Fruit fly (Drosophila melanogaster) whole organism, embryonic: ENCODE results near the gene GCS2alpha.
A peak's percentile ranks its signal among the peaks of the same experiment; 100 is the strongest.

ENCODE experiments used
- B-H2 ChIP-seq: fragments of 200-800 bp; sonication (Bioruptor generic); optimal IDR thresholded peaks from 2 replicates; lab custom pipeline; 2018; ENCODE audit warnings: missing biosample characterization, mild to moderate bottlenecking, missing genetic modification characterization
- C15 ChIP-seq: fragments of 200-800 bp; sonication (Bioruptor generic); IDR thresholded peaks from 3 replicates; pipeline ENCODE4 v1.3.6; 2022; ENCODE audit warnings: missing biosample characterization, missing genetic modification characterization
- CG11247 ChIP-seq: fragments of 200-800 bp; sonication (Bioruptor generic); IDR thresholded peaks from 2 replicates; pipeline ENCODE4 v1.3.6; 2022; ENCODE audit warnings: missing biosample characterization, missing genetic modification characterization
- CG11504 ChIP-seq: fragments of 200-800 bp; sonication (Bioruptor generic); optimal IDR thresholded peaks from 3 replicates; lab custom pipeline; 2019; ENCODE audit warnings: missing biosample characterization, mild to moderate bottlenecking, missing genetic modification characterization, moderate library complexity
- CG12391 ChIP-seq: fragments of 200-800 bp; sonication (Bioruptor generic); optimal IDR thresholded peaks from 3 replicates; lab custom pipeline; 2018; ENCODE audit warnings: missing biosample characterization, mild to moderate bottlenecking, missing genetic modification characterization, moderate library complexity
- CG13123 ChIP-seq: fragments of 200-800 bp; sonication (Bioruptor generic); optimal IDR thresholded peaks from 2 replicates; lab custom pipeline; 2016; ENCODE audit warnings: missing biosample characterization, missing genetic modification characterization
- CG14710 ChIP-seq: fragments of 200-800 bp; sonication (Bioruptor generic); optimal IDR thresholded peaks from 3 replicates; lab custom pipeline; 2019; ENCODE audit warnings: missing biosample characterization, mild to moderate bottlenecking, missing genetic modification characterization, moderate library complexity
- CG15696 ChIP-seq: fragments of 200-800 bp; sonication (Bioruptor generic); optimal IDR thresholded peaks from 2 replicates; lab custom pipeline; 2019; ENCODE audit warnings: missing biosample characterization, mild to moderate bottlenecking, missing genetic modification characterization, moderate library complexity
- CG17186 ChIP-seq: fragments of 200-800 bp; sonication (Bioruptor generic); optimal IDR thresholded peaks from 3 replicates; lab custom pipeline; 2017; ENCODE audit warnings: missing biosample characterization, missing genetic modification reagents, missing genetic modification characterization
- CG17829 ChIP-seq: fragments of 200-800 bp; optimal IDR thresholded peaks from 2 replicates; lab custom pipeline; 2019; ENCODE audit warnings: missing biosample characterization, mild to moderate bottlenecking, missing genetic modification characterization, moderate library complexity
- CG2199 ChIP-seq: fragments of 200-800 bp; sonication (Bioruptor generic); IDR thresholded peaks from 3 replicates; pipeline ENCODE4 v1.3.6; 2022; ENCODE audit warnings: missing biosample characterization, missing genetic modification characterization
- CG2202 ChIP-seq: fragments of 200-800 bp; sonication (Bioruptor generic); optimal IDR thresholded peaks from 2 replicates; lab custom pipeline; 2018; ENCODE audit warnings: missing biosample characterization, mild to moderate bottlenecking, missing genetic modification characterization
- CG31388 ChIP-seq: fragments of 200-800 bp; sonication (Bioruptor generic); optimal IDR thresholded peaks from 2 replicates; lab custom pipeline; 2016; ENCODE audit warnings: missing biosample characterization, missing genetic modification characterization
- CG32767 ChIP-seq: fragments of 200-800 bp; sonication (Bioruptor generic); IDR thresholded peaks from 2 replicates; pipeline ENCODE4 v1.3.6; 2022; ENCODE audit warnings: missing biosample characterization, missing genetic modification characterization
- CG4282 ChIP-seq: fragments of 200-800 bp; sonication (Bioruptor generic); optimal IDR thresholded peaks from 2 replicates; lab custom pipeline; 2016; ENCODE audit warnings: missing biosample characterization, missing genetic modification characterization
- CG4404 ChIP-seq: fragments of 200-800 bp; sonication (Bioruptor generic); IDR thresholded peaks from 2 replicates; pipeline ENCODE4 v1.3.6; 2022; ENCODE audit warnings: missing biosample characterization, missing genetic modification characterization
- CG4730 ChIP-seq: fragments of 200-800 bp; sonication (Bioruptor generic); IDR thresholded peaks from 2 replicates; pipeline ENCODE4 v1.3.6; 2022; ENCODE audit warnings: missing biosample characterization, missing genetic modification characterization
- CG7839 ChIP-seq: fragments of 200-800 bp; sonication (Bioruptor generic); optimal IDR thresholded peaks from 3 replicates; lab custom pipeline; 2018; ENCODE audit warnings: missing biosample characterization, mild to moderate bottlenecking, missing genetic modification characterization, moderate library complexity
- CG8281 ChIP-seq: fragments of 200-800 bp; sonication (Bioruptor generic); optimal IDR thresholded peaks from 2 replicates; lab custom pipeline; 2018; ENCODE audit warnings: missing biosample characterization, mild to moderate bottlenecking, missing genetic modification characterization, moderate library complexity
- CG8290 ChIP-seq, 3 experiments: fragments of 200-800 bp; sonication (Bioruptor generic); optimal IDR thresholded peaks; 2 replicates each; lab custom pipeline; 2016 to 2019; ENCODE audit warnings: missing biosample characterization in 3 of 3, missing genetic modification characterization in 3 of 3, mild to moderate bottlenecking in 2 of 3, moderate library complexity in 1 of 3
- CG8478 ChIP-seq: fragments of >200 bp; optimal IDR thresholded peaks from 2 replicates; lab custom pipeline; 2018
- CG8924 ChIP-seq: fragments of 200-800 bp; optimal IDR thresholded peaks from 3 replicates; lab custom pipeline; 2019; ENCODE audit warnings: missing biosample characterization, mild to moderate bottlenecking, missing genetic modification characterization, moderate library complexity
- Dbx ChIP-seq: fragments of 200-800 bp; sonication (Bioruptor generic); IDR thresholded peaks from 3 replicates; pipeline ENCODE4 v1.3.6; 2022; ENCODE audit warnings: missing biosample characterization, missing genetic modification characterization
- Dll ChIP-seq: fragments of 200-800 bp; sonication (Bioruptor generic); IDR thresholded peaks from 4 replicates; pipeline ENCODE4 v1.3.6; 2022; ENCODE audit warnings: missing biosample characterization, missing genetic modification characterization; ENCODE audit not compliant: partially characterized antibody
- Dp ChIP-seq: fragments of 200-800 bp; sonication (Bioruptor generic); optimal IDR thresholded peaks from 2 replicates; lab custom pipeline; 2018; ENCODE audit warnings: missing biosample characterization, mild to moderate bottlenecking, missing genetic modification characterization, moderate library complexity
- Drgx ChIP-seq: fragments of 200-800 bp; sonication (Bioruptor generic); IDR thresholded peaks from 2 replicates; pipeline ENCODE4 v1.3.6; 2022; ENCODE audit warnings: missing biosample characterization, missing genetic modification characterization
- Elba2 ChIP-seq: fragments of 200-800 bp; sonication (Bioruptor generic); optimal IDR thresholded peaks from 3 replicates; lab custom pipeline; 2016; ENCODE audit warnings: missing biosample characterization, missing genetic modification characterization
- Hr78 ChIP-seq, 2 experiments: fragments of 200-800 bp in 1 of 2; fragments of >200 bp in 1 of 2; sonication (Bioruptor generic) in 1 of 2; optimal IDR thresholded peaks; 2 replicates each; lab custom pipeline; 2017 to 2019; ENCODE audit warnings: missing biosample characterization in 2 of 2, missing genetic modification characterization in 2 of 2, mild to moderate bottlenecking in 1 of 2, moderate library complexity in 1 of 2
- Jarid2 ChIP-seq: fragments of 200-800 bp; sonication (Bioruptor generic); optimal IDR thresholded peaks from 3 replicates; lab custom pipeline; 2017; ENCODE audit warnings: mild to moderate bottlenecking, missing biosample characterization, missing genetic modification reagents, missing genetic modification characterization
- MBD-R2 ChIP-seq: fragments of 200-800 bp; sonication (Bioruptor generic); IDR thresholded peaks from 2 replicates; pipeline ENCODE4 v1.3.6; 2022; ENCODE audit warnings: missing biosample characterization, missing genetic modification characterization
- Mes4 ChIP-seq: fragments of 200-800 bp; sonication (Bioruptor generic); optimal IDR thresholded peaks from 2 replicates; lab custom pipeline; 2016; ENCODE audit warnings: missing biosample characterization, missing genetic modification characterization
- NC2α ChIP-seq: fragments of 200-800 bp; sonication (Bioruptor generic); optimal IDR thresholded peaks from 2 replicates; lab custom pipeline; 2016; ENCODE audit warnings: missing biosample characterization, missing genetic modification characterization
- Ptx1 ChIP-seq: fragments of 200-800 bp; sonication (Bioruptor generic); IDR thresholded peaks from 2 replicates; pipeline ENCODE4 v1.3.6; 2022; ENCODE audit warnings: missing biosample characterization, missing genetic modification characterization
- bsh ChIP-seq, 2 experiments: fragments of 200-800 bp; sonication (Bioruptor generic); optimal IDR thresholded peaks; 2 replicates each; lab custom pipeline; 2017 to 2018; ENCODE audit warnings: mild to moderate bottlenecking in 2 of 2, missing biosample characterization in 2 of 2, missing genetic modification characterization in 2 of 2, moderate library complexity in 1 of 2
- btn ChIP-seq: fragments of 200-800 bp; sonication (Bioruptor generic); optimal IDR thresholded peaks from 2 replicates; lab custom pipeline; 2016; ENCODE audit warnings: missing biosample characterization, missing genetic modification characterization
- cad ChIP-seq: fragments of >200 bp; optimal IDR thresholded peaks from 2 replicates; lab custom pipeline; 2017; ENCODE audit warnings: missing biosample characterization, missing genetic modification characterization
- da ChIP-seq: fragments of 200-800 bp; sonication (Bioruptor generic); optimal IDR thresholded peaks from 2 replicates; lab custom pipeline; 2016; ENCODE audit warnings: missing biosample characterization, missing genetic modification characterization
- grn ChIP-seq: fragments of 200-800 bp; sonication (Bioruptor generic); optimal IDR thresholded peaks from 3 replicates; lab custom pipeline; 2017; ENCODE audit warnings: missing biosample characterization, missing genetic modification characterization
- gsb ChIP-seq: fragments of 200-800 bp; sonication (Bioruptor generic); IDR thresholded peaks from 2 replicates; pipeline ENCODE4 v1.3.6; 2022; ENCODE audit warnings: missing biosample characterization, missing genetic modification characterization
- lola ChIP-seq, 3 experiments: fragments of >200 bp in 2 of 3; fragments of 200-800 bp in 1 of 3; sonication (Bioruptor generic) in 1 of 3; optimal IDR thresholded peaks; 2 replicates each; lab custom pipeline; 2017 to 2019; ENCODE audit warnings: missing biosample characterization in 3 of 3, missing genetic modification characterization in 3 of 3, mild to moderate bottlenecking in 1 of 3, moderate library complexity in 1 of 3
- p53 ChIP-seq: fragments of 200-800 bp; sonication (Bioruptor generic); optimal IDR thresholded peaks from 2 replicates; lab custom pipeline; 2016; ENCODE audit warnings: missing biosample characterization, missing genetic modification characterization
- pfk ChIP-seq: fragments of 200-800 bp; sonication (Bioruptor generic); optimal IDR thresholded peaks from 2 replicates; lab custom pipeline; 2018; ENCODE audit warnings: missing biosample characterization, mild to moderate bottlenecking, missing genetic modification characterization, moderate library complexity
- salm ChIP-seq: fragments of 200-800 bp; sonication (Bioruptor generic); optimal IDR thresholded peaks from 2 replicates; lab custom pipeline; 2018; ENCODE audit warnings: missing biosample characterization, mild to moderate bottlenecking, missing genetic modification characterization
- sc ChIP-seq, 3 experiments: fragments of >200 bp in 2 of 3; fragments of 200-800 bp in 1 of 3; sonication (Bioruptor generic) in 1 of 3; optimal IDR thresholded peaks; 2 replicates in 2 of 3; 3 replicates in 1 of 3; lab custom pipeline; 2017; ENCODE audit warnings: mild to moderate bottlenecking in 1 of 3, missing biosample characterization in 1 of 3, missing genetic modification characterization in 1 of 3, missing genetic modification reagents in 1 of 3
- shn ChIP-seq: fragments of 200-800 bp; sonication (Bioruptor generic); optimal IDR thresholded peaks from 3 replicates; lab custom pipeline; 2016; ENCODE audit warnings: missing biosample characterization, missing genetic modification characterization
- slbo ChIP-seq: fragments of 200-800 bp; sonication (Bioruptor generic); IDR thresholded peaks from 2 replicates; pipeline ENCODE4 v1.3.6; 2022; ENCODE audit warnings: missing biosample characterization, missing genetic modification characterization
- sna ChIP-seq: fragments of 200-800 bp; sonication (Bioruptor generic); IDR thresholded peaks from 2 replicates; pipeline ENCODE4 v1.3.6; 2022; ENCODE audit warnings: missing biosample characterization, missing genetic modification characterization; ENCODE audit not compliant: partially characterized antibody
- sqz ChIP-seq: fragments of 200-800 bp; sonication (Bioruptor generic); optimal IDR thresholded peaks from 3 replicates; lab custom pipeline; 2018; ENCODE audit warnings: missing biosample characterization, mild to moderate bottlenecking, missing genetic modification characterization
- sr ChIP-seq: fragments of 200-800 bp; sonication (Bioruptor generic); IDR thresholded peaks from 3 replicates; pipeline ENCODE4 v1.3.6; 2022; ENCODE audit warnings: missing biosample characterization, missing genetic modification characterization
- sug ChIP-seq: fragments of 200-800 bp; optimal IDR thresholded peaks from 2 replicates; lab custom pipeline; 2019; ENCODE audit warnings: missing biosample characterization, mild to moderate bottlenecking, missing genetic modification characterization, moderate library complexity
- zf30C ChIP-seq: fragments of 200-800 bp; sonication (Bioruptor generic); optimal IDR thresholded peaks from 3 replicates; lab custom pipeline; 2018; ENCODE audit warnings: missing biosample characterization, mild to moderate bottlenecking, missing genetic modification characterization

Gene GCS2alpha

dm6 chrX:21605514-21605913 lies 450 bp upstream of the GCS2alpha start (continued):
- TF ChIP-seq Dp (GFP tag; lab: Kevin White, UChicago): peak; percentile 47
- peak; percentile 71 for TF ChIP-seq Elba2 (GFP tag; lab: Kevin White, UChicago)
- no peak for TF ChIP-seq CG11247
- no peak for TF ChIP-seq CG2202 (tag; lab: Kevin White, UChicago)
- TF ChIP-seq gsb: no peak
- no peak for TF ChIP-seq CG7839 (tag; lab: Kevin White, UChicago)
- TF ChIP-seq CG31388 (GFP tag; lab: Kevin White, UChicago): no peak
- no peak for TF ChIP-seq slbo (GFP tag; lab: Robert Waterston, UW)
- TF ChIP-seq CG15696 (tag; lab: Kevin White, UChicago): no peak
- TF ChIP-seq CG8924 (tag; lab: Kevin White, UChicago): no peak
- TF ChIP-seq cad (GFP tag; lab: Kevin White, UChicago): no peak
- TF ChIP-seq sc (optimal IDR thresholded peaks at IDR 0.05; lab: Kevin White, UChicago): no peak
- no peak for TF ChIP-seq sc (GFP tag; optimal IDR thresholded peaks at IDR 0.05; lab: Kevin White, UChicago)
- TF ChIP-seq CG17829 (tag; lab: Kevin White, UChicago): no peak
- TF ChIP-seq CG8281 (tag; lab: Kevin White, UChicago): no peak
- no peak for TF ChIP-seq Hr78 (GFP tag; optimal IDR thresholded peaks at IDR 0.05; lab: Kevin White, UChicago)
- TF ChIP-seq NC2α (GFP tag; lab: Kevin White, UChicago): no peak
- TF ChIP-seq grn (GFP tag; lab: Kevin White, UChicago): peak; percentile 14
- no peak for TF ChIP-seq Mes4 (GFP tag; lab: Kevin White, UChicago)
- TF ChIP-seq CG4730 (GFP tag; lab: Robert Waterston, UW): no peak
- no peak for TF ChIP-seq btn (GFP tag; lab: Kevin White, UChicago)
- peak; percentile 7 for TF ChIP-seq CG14710 (tag; lab: Kevin White, UChicago)
- TF ChIP-seq CG17186 (GFP tag; lab: Kevin White, UChicago): no peak
- TF ChIP-seq Dll (GFP tag; lab: Robert Waterston, UW): no peak
- TF ChIP-seq lola (GFP tag; optimal IDR thresholded peaks at IDR 0.05; lab: Kevin White, UChicago): no peak
- TF ChIP-seq Drgx: no peak
- no peak for TF ChIP-seq shn (GFP tag; lab: Kevin White, UChicago)
- no peak for TF ChIP-seq salm (tag; lab: Kevin White, UChicago)
- no peak for TF ChIP-seq Ptx1 (GFP tag; lab: Robert Waterston, UW)
- TF ChIP-seq B-H2 (GFP tag; lab: Kevin White, UChicago): no peak
- TF ChIP-seq sqz: no peak
- no peak for TF ChIP-seq CG4404 (GFP tag; lab: Robert Waterston, UW)
- TF ChIP-seq sr: no peak
- TF ChIP-seq CG8290 (GFP tag; optimal IDR thresholded peaks at IDR 0.05; lab: Kevin White, UChicago): no peak
- TF ChIP-seq CG8290 (tag; optimal IDR thresholded peaks at IDR 0.05; lab: Kevin White, UChicago): peak in 1 of 2 experiments; percentile 0
- no peak for TF ChIP-seq CG13123 (GFP tag; lab: Kevin White, UChicago)
- no peak for TF ChIP-seq Jarid2 (GFP tag; lab: Kevin White, UChicago)
- TF ChIP-seq sug: no peak
- TF ChIP-seq da (GFP tag; lab: Kevin White, UChicago): no peak
- TF ChIP-seq CG8478 (lab: Kevin White, UChicago): no peak
- no peak for TF ChIP-seq CG4282 (GFP tag; lab: Kevin White, UChicago)
- peak; percentile 42; the same call in 1 of the 2 replicates for TF ChIP-seq MBD-R2 (GFP tag; lab: Robert Waterston, UW)
- 0 out of 3 replicates have a peak, but pooled peaks have one; percentile 10 for TF ChIP-seq CG2199 (GFP tag; lab: Robert Waterston, UW)
- TF ChIP-seq CG12391: no peak
- 0 out of 2 replicates have a peak, but pooled peaks have one; percentile 44 for TF ChIP-seq sna (GFP tag; lab: Robert Waterston, UW)
- TF ChIP-seq pfk (GFP tag; lab: Kevin White, UChicago): no peak
- no peak for TF ChIP-seq CG11504 (tag; lab: Kevin White, UChicago)
- no peak for TF ChIP-seq bsh (GFP tag; optimal IDR thresholded peaks at IDR 0.05; lab: Kevin White, UChicago)
- TF ChIP-seq C15 (GFP tag; lab: Robert Waterston, UW): no peak
- no peak for TF ChIP-seq zf30C
- no peak for TF ChIP-seq p53 (GFP tag; lab: Kevin White, UChicago)
- no peak for TF ChIP-seq Dbx
- no peak for TF ChIP-seq CG32767 (GFP tag; lab: Robert Waterston, UW)
